ENCODE assay signal across 1 fruit fly cellular context in the genomic region with DNA sequence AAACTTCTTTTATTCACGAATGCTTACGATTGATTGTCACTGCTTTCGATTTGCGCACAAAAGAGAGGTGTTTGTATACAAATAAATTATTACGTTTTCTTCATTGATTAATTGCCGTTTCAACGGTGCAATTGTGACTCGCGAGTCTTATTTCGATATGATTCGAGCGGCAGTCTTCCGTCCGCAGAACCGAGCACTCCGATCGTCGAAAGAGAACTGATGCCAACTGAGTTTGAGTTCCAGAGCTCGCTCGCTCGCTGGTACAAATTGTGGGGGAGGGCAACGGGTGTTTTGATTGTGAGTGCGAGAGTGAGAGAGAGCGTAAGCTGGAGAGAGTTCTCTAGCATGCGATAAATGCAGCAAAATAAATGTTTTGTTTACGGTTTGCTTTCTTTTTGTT.
TF ChIP-seq lines count a peak whose summit lies in the region.

No protein-coding gene starts in this region.

TF ChIP-seq in whole organism, embryonic, 481 proteins besides CTCF, POLR2A, EP300 and RAD21 (continued from another document and continues in another):
- peak; percentile 66; the same call in 1 of the 3 replicates for TF ChIP-seq otp (GFP tag; IDR thresholded peaks at IDR 0.05; lab: Robert Waterston, UW)
- peak; percentile 8; the same call in 1 of the 2 replicates for TF ChIP-seq Adf1 (GFP tag; IDR thresholded peaks at IDR 0.05; lab: Robert Waterston, UW)
- TF ChIP-seq CG3163 (GFP tag; optimal IDR thresholded peaks at IDR 0.05; lab: Kevin White, UChicago): peak; percentile 94
- no peak for TF ChIP-seq Oli (tag; optimal IDR thresholded peaks at IDR 0.05; lab: Kevin White, UChicago)
- no peak for TF ChIP-seq CG8281 (tag; optimal IDR thresholded peaks at IDR 0.05; lab: Kevin White, UChicago)
- TF ChIP-seq CG11398 (GFP tag; optimal IDR thresholded peaks at IDR 0.05; lab: Kevin White, UChicago): no peak
- peak; percentile 49 for TF ChIP-seq CG8924 (tag; optimal IDR thresholded peaks at IDR 0.05; lab: Kevin White, UChicago)
- 0 out of 2 replicates have a peak, but pooled peaks have one; percentile 35 for TF ChIP-seq CG9932 (GFP tag; IDR thresholded peaks at IDR 0.05; lab: Robert Waterston, UW)
- peak; percentile 38 for TF ChIP-seq Hand (GFP tag; optimal IDR thresholded peaks at IDR 0.05; lab: Kevin White, UChicago)
- peak; percentile 16 for TF ChIP-seq nmo (GFP tag; optimal IDR thresholded peaks at IDR 0.05; lab: Kevin White, UChicago)
- TF ChIP-seq disco-r (GFP tag; optimal IDR thresholded peaks at IDR 0.05; lab: Kevin White, UChicago): no peak
- peak; percentile 66; the same call in 1 of the 3 replicates for TF ChIP-seq ci (GFP tag; IDR thresholded peaks at IDR 0.05; lab: Robert Waterston, UW)
- no peak for TF ChIP-seq Stat92E (GFP tag; optimal IDR thresholded peaks at IDR 0.05; lab: Kevin White, UChicago)
- peak; percentile 32 for TF ChIP-seq twi (tag; optimal IDR thresholded peaks at IDR 0.05; lab: Kevin White, UChicago)
- TF ChIP-seq CG11456 (GFP tag; IDR thresholded peaks at IDR 0.05; lab: Robert Waterston, UW): peak; percentile 18; the same call in 1 of the 3 replicates
- no peak for TF ChIP-seq CG9727 (GFP tag; optimal IDR thresholded peaks at IDR 0.05; lab: Kevin White, UChicago)
- TF ChIP-seq Nf-YB (GFP tag; optimal IDR thresholded peaks at IDR 0.05; lab: Kevin White, UChicago): peak; percentile 16
- no peak for TF ChIP-seq pita (GFP tag; optimal IDR thresholded peaks at IDR 0.05; lab: Kevin White, UChicago)
- no peak for TF ChIP-seq tup (GFP tag; optimal IDR thresholded peaks at IDR 0.05; lab: Kevin White, UChicago)
- TF ChIP-seq CG11696 (GFP tag; IDR thresholded peaks at IDR 0.05; lab: Robert Waterston, UW): no peak
- no peak for TF ChIP-seq CG16779 (GFP tag; IDR thresholded peaks at IDR 0.05; lab: Robert Waterston, UW)
- TF ChIP-seq CG4707 (GFP tag; optimal IDR thresholded peaks at IDR 0.05; lab: Kevin White, UChicago): peak; percentile 21
- TF ChIP-seq lov (optimal IDR thresholded peaks at IDR 0.05; lab: Kevin White, UChicago): no peak
- peak; percentile 60; the same call in 1 of the 3 replicates for TF ChIP-seq lov (GFP tag; IDR thresholded peaks at IDR 0.05; lab: Robert Waterston, UW)
- TF ChIP-seq Bgb (GFP tag; IDR thresholded peaks at IDR 0.05; lab: Robert Waterston, UW; ENCODE audit: partially characterized antibody): peak; percentile 58; the same call in 1 of the 2 replicates
- peak in 1 of 2 experiments; percentile 30 for TF ChIP-seq Hr78 (GFP tag; optimal IDR thresholded peaks at IDR 0.05; lab: Kevin White, UChicago)
- TF ChIP-seq cad (GFP tag; optimal IDR thresholded peaks at IDR 0.05; lab: Kevin White, UChicago): peak; percentile 39
- TF ChIP-seq bsh (GFP tag; optimal IDR thresholded peaks at IDR 0.05; lab: Kevin White, UChicago): peak; percentile 9 to 37
- no peak for TF ChIP-seq Usf (GFP tag; optimal IDR thresholded peaks at IDR 0.05; lab: Kevin White, UChicago)
- peak; percentile 79 for TF ChIP-seq vvl (GFP tag; IDR thresholded peaks at IDR 0.05; lab: Robert Waterston, UW)
- no peak for TF ChIP-seq CG30020 (tag; optimal IDR thresholded peaks at IDR 0.05; lab: Kevin White, UChicago)
- peak; percentile 8 for TF ChIP-seq CG2120 (GFP tag; optimal IDR thresholded peaks at IDR 0.05; lab: Kevin White, UChicago)
- TF ChIP-seq CG31365 (tag; optimal IDR thresholded peaks at IDR 0.05; lab: Kevin White, UChicago): no peak
- TF ChIP-seq Vsx1 (GFP tag; optimal IDR thresholded peaks at IDR 0.05; lab: Kevin White, UChicago): no peak
- TF ChIP-seq CG14441 (GFP tag; IDR thresholded peaks at IDR 0.05; lab: Robert Waterston, UW): no peak
- TF ChIP-seq fd102C (GFP tag; optimal IDR thresholded peaks at IDR 0.05; lab: Kevin White, UChicago): peak; percentile 34
- TF ChIP-seq Antp (GFP tag; optimal IDR thresholded peaks at IDR 0.05; lab: Kevin White, UChicago): no peak
- peak; percentile 32 for TF ChIP-seq CG34376 (GFP tag; optimal IDR thresholded peaks at IDR 0.05; lab: Kevin White, UChicago)
- no peak for TF ChIP-seq trh (GFP tag; optimal IDR thresholded peaks at IDR 0.05; lab: Kevin White, UChicago)
- 0 out of 2 replicates have a peak, but pooled peaks have one; percentile 27 for TF ChIP-seq Atf6 (GFP tag; IDR thresholded peaks at IDR 0.05; lab: Robert Waterston, UW)
- TF ChIP-seq HLH4C (GFP tag; IDR thresholded peaks at IDR 0.05; lab: Robert Waterston, UW; ENCODE audit: partially characterized antibody): no peak; the same call in 2 of the 3 replicates
- TF ChIP-seq fru (optimal IDR thresholded peaks at IDR 0.05; lab: Kevin White, UChicago): no peak
- TF ChIP-seq CG2202 (tag; optimal IDR thresholded peaks at IDR 0.05; lab: Kevin White, UChicago): peak; percentile 22
- no peak for TF ChIP-seq ewg (GFP tag; optimal IDR thresholded peaks at IDR 0.05; lab: Kevin White, UChicago)
- no peak for TF ChIP-seq CG18476 (GFP tag; optimal IDR thresholded peaks at IDR 0.05; lab: Kevin White, UChicago)
- no peak for TF ChIP-seq CG8359 (GFP tag; optimal IDR thresholded peaks at IDR 0.05; lab: Kevin White, UChicago; ENCODE audit: borderline replicate concordance)
- TF ChIP-seq chinmo (GFP tag; IDR thresholded peaks at IDR 0.05; lab: Robert Waterston, UW; ENCODE audit: partially characterized antibody): peak; percentile 71; the same call in 3 of the 4 replicates
- no peak for TF ChIP-seq CG11247 (GFP tag; IDR thresholded peaks at IDR 0.05; lab: Robert Waterston, UW)
- no peak for TF ChIP-seq CG11093 (GFP tag; IDR thresholded peaks at IDR 0.05; lab: Robert Waterston, UW)
- no peak for TF ChIP-seq tll (GFP tag; optimal IDR thresholded peaks at IDR 0.05; lab: Kevin White, UChicago)
- TF ChIP-seq Hey (tag; optimal IDR thresholded peaks at IDR 0.05; lab: Kevin White, UChicago): no peak
- TF ChIP-seq Drgx (GFP tag; IDR thresholded peaks at IDR 0.05; lab: Robert Waterston, UW): peak; percentile 15; the same call in 1 of the 2 replicates
- TF ChIP-seq ken (GFP tag; IDR thresholded peaks at IDR 0.05; lab: Robert Waterston, UW): no peak
- no peak for TF ChIP-seq CG13894 (tag; optimal IDR thresholded peaks at IDR 0.05; lab: Kevin White, UChicago)
- TF ChIP-seq da (GFP tag; optimal IDR thresholded peaks at IDR 0.05; lab: Kevin White, UChicago): no peak
- TF ChIP-seq Aef1 (GFP tag; IDR thresholded peaks at IDR 0.05; lab: Robert Waterston, UW): no peak
- peak; percentile 42 for TF ChIP-seq CG17385 (GFP tag; optimal IDR thresholded peaks at IDR 0.05; lab: Kevin White, UChicago)
- no peak for TF ChIP-seq CG13624 (GFP tag; optimal IDR thresholded peaks at IDR 0.05; lab: Kevin White, UChicago)
- TF ChIP-seq C15 (GFP tag; IDR thresholded peaks at IDR 0.05; lab: Robert Waterston, UW): no peak
- TF ChIP-seq Lhr (GFP tag; optimal IDR thresholded peaks at IDR 0.05; lab: Kevin White, UChicago): no peak
- TF ChIP-seq aop (GFP tag; IDR thresholded peaks at IDR 0.05; lab: Robert Waterston, UW): peak; percentile 26; the same call in 1 of the 2 replicates
- no peak for TF ChIP-seq Abd-B (GFP tag; optimal IDR thresholded peaks at IDR 0.05; lab: Kevin White, UChicago)
- no peak for TF ChIP-seq CG10654 (GFP tag; optimal IDR thresholded peaks at IDR 0.05; lab: Kevin White, UChicago)
- no peak for TF ChIP-seq CG13424 (tag; optimal IDR thresholded peaks at IDR 0.05; lab: Kevin White, UChicago)
- TF ChIP-seq CG1602 (GFP tag; optimal IDR thresholded peaks at IDR 0.05; lab: Kevin White, UChicago): no peak
- peak; percentile 44 for TF ChIP-seq pros (GFP tag; optimal IDR thresholded peaks at IDR 0.05; lab: Kevin White, UChicago)
- TF ChIP-seq CG32772 (GFP tag; IDR thresholded peaks at IDR 0.05; lab: Robert Waterston, UW): no peak
- TF ChIP-seq Fer1 (GFP tag; optimal IDR thresholded peaks at IDR 0.05; lab: Kevin White, UChicago): peak; percentile 28
- peak; percentile 38 for TF ChIP-seq CG10543 (GFP tag; optimal IDR thresholded peaks at IDR 0.05; lab: Kevin White, UChicago)
- peak; percentile 47 for TF ChIP-seq tna (GFP tag; IDR thresholded peaks at IDR 0.05; lab: Robert Waterston, UW; ENCODE audit: partially characterized antibody)
- no peak for TF ChIP-seq CG4360 (GFP tag; IDR thresholded peaks at IDR 0.05; lab: Robert Waterston, UW)
- TF ChIP-seq ATbp (GFP tag; optimal IDR thresholded peaks at IDR 0.05; lab: Kevin White, UChicago): no peak
- no peak for TF ChIP-seq btn (GFP tag; optimal IDR thresholded peaks at IDR 0.05; lab: Kevin White, UChicago)
- no peak for TF ChIP-seq CG15696 (tag; optimal IDR thresholded peaks at IDR 0.05; lab: Kevin White, UChicago)
- TF ChIP-seq CG12744 (GFP tag; optimal IDR thresholded peaks at IDR 0.05; lab: Kevin White, UChicago): no peak
- TF ChIP-seq ttk (GFP tag; IDR thresholded peaks at IDR 0.05; lab: Robert Waterston, UW): 0 out of 2 replicates have a peak, but pooled peaks have one; percentile 7
- no peak for TF ChIP-seq Bdp1 (GFP tag; optimal IDR thresholded peaks at IDR 0.05; lab: Kevin White, UChicago)
- TF ChIP-seq gce (GFP tag; IDR thresholded peaks at IDR 0.05; lab: Robert Waterston, UW): peak; percentile 65; the same call in 2 of the 3 replicates
- peak; percentile 21 for TF ChIP-seq NC2β (GFP tag; optimal IDR thresholded peaks at IDR 0.05; lab: Kevin White, UChicago)
- TF ChIP-seq Doc2 (GFP tag; IDR thresholded peaks at IDR 0.05; lab: Robert Waterston, UW): no peak
- no peak for TF ChIP-seq dati (GFP tag; IDR thresholded peaks at IDR 0.05; lab: Robert Waterston, UW)
- peak; percentile 12 for TF ChIP-seq gsb-n (tag; optimal IDR thresholded peaks at IDR 0.05; lab: Kevin White, UChicago)
- TF ChIP-seq nerfin-2 (GFP tag; IDR thresholded peaks at IDR 0.05; lab: Robert Waterston, UW; ENCODE audit: partially characterized antibody): peak; percentile 24; the same call in 1 of the 2 replicates
- peak; percentile 9 for TF ChIP-seq Kr (GFP tag; optimal IDR thresholded peaks at IDR 0.05; lab: Kevin White, UChicago)
- no peak for TF ChIP-seq CG12299 (tag; optimal IDR thresholded peaks at IDR 0.05; lab: Kevin White, UChicago)
- TF ChIP-seq BEAF-32 (GFP tag; optimal IDR thresholded peaks at IDR 0.05; lab: Kevin White, UChicago): no peak
- no peak for TF ChIP-seq mam (GFP tag; optimal IDR thresholded peaks at IDR 0.05; lab: Kevin White, UChicago)
- TF ChIP-seq Med (GFP tag; lab: Kevin White, UChicago): peak; percentile 89
- TF ChIP-seq Max (GFP tag; optimal IDR thresholded peaks at IDR 0.05; lab: Kevin White, UChicago): peak; percentile 10
- TF ChIP-seq CG18599 (GFP tag; optimal IDR thresholded peaks at IDR 0.05; lab: Kevin White, UChicago): no peak
- TF ChIP-seq HHEX (GFP tag; optimal IDR thresholded peaks at IDR 0.05; lab: Kevin White, UChicago): peak; percentile 1
- TF ChIP-seq CG33213 (GFP tag; optimal IDR thresholded peaks at IDR 0.05; lab: Kevin White, UChicago): peak; percentile 37
- peak; percentile 28 for TF ChIP-seq unpg (GFP tag; optimal IDR thresholded peaks at IDR 0.05; lab: Kevin White, UChicago)
- no peak for TF ChIP-seq Hmx (GFP tag; optimal IDR thresholded peaks at IDR 0.05; lab: Kevin White, UChicago)
- no peak for TF ChIP-seq ranshi (GFP tag; IDR thresholded peaks at IDR 0.05; lab: Robert Waterston, UW)
- TF ChIP-seq Camta (GFP tag; optimal IDR thresholded peaks at IDR 0.05; lab: Kevin White, UChicago): no peak
- TF ChIP-seq tap (tag; optimal IDR thresholded peaks at IDR 0.05; lab: Kevin White, UChicago): peak; percentile 13
- no peak for TF ChIP-seq org-1 (GFP tag; optimal IDR thresholded peaks at IDR 0.05; lab: Kevin White, UChicago)
- no peak for TF ChIP-seq CG9797 (GFP tag; optimal IDR thresholded peaks at IDR 0.05; lab: Kevin White, UChicago)
- peak; percentile 14 for TF ChIP-seq Myb (GFP tag; optimal IDR thresholded peaks at IDR 0.05; lab: Kevin White, UChicago)
- no peak for TF ChIP-seq MBD-R2 (GFP tag; IDR thresholded peaks at IDR 0.05; lab: Robert Waterston, UW)
- TF ChIP-seq ssp (GFP tag; IDR thresholded peaks at IDR 0.05; lab: Robert Waterston, UW): no peak
- TF ChIP-seq CG31441 (GFP tag; IDR thresholded peaks at IDR 0.05; lab: Robert Waterston, UW): no peak; the same call in 1 of the 2 replicates
- no peak for TF ChIP-seq cas (GFP tag; IDR thresholded peaks at IDR 0.05; lab: Robert Waterston, UW)
- 0 out of 3 replicates have a peak, but pooled peaks have one; percentile 19 for TF ChIP-seq CG7963 (GFP tag; IDR thresholded peaks at IDR 0.05; lab: Robert Waterston, UW; ENCODE audit: partially characterized antibody)
- peak; percentile 39 for TF ChIP-seq oc (tag; optimal IDR thresholded peaks at IDR 0.05; lab: Kevin White, UChicago)
- no peak for TF ChIP-seq Lpt (GFP tag; optimal IDR thresholded peaks at IDR 0.05; lab: Kevin White, UChicago)
- peak; percentile 53 for TF ChIP-seq nom (GFP tag; optimal IDR thresholded peaks at IDR 0.05; lab: Kevin White, UChicago)
- TF ChIP-seq Pdp1 (GFP tag; optimal IDR thresholded peaks at IDR 0.05; lab: Kevin White, UChicago): peak; percentile 15 to 37
- TF ChIP-seq CG16863 (GFP tag; optimal IDR thresholded peaks at IDR 0.05; lab: Kevin White, UChicago): no peak
- peak; percentile 58 for TF ChIP-seq kni (GFP tag; optimal IDR thresholded peaks at IDR 0.05; lab: Kevin White, UChicago)
- no peak for TF ChIP-seq YL-1 (GFP tag; optimal IDR thresholded peaks at IDR 0.05; lab: Kevin White, UChicago)
- peak; percentile 50 for TF ChIP-seq CG15479 (GFP tag; optimal IDR thresholded peaks at IDR 0.05; lab: Kevin White, UChicago)
- no peak for TF ChIP-seq CG10565 (GFP tag; optimal IDR thresholded peaks at IDR 0.05; lab: Kevin White, UChicago)
- no peak for TF ChIP-seq Blimp-1 (GFP tag; optimal IDR thresholded peaks at IDR 0.05; lab: Kevin White, UChicago)
- TF ChIP-seq CG5245 (GFP tag; optimal IDR thresholded peaks at IDR 0.05; lab: Kevin White, UChicago): no peak
- peak; percentile 44 for TF ChIP-seq slbo (GFP tag; IDR thresholded peaks at IDR 0.05; lab: Robert Waterston, UW)
- TF ChIP-seq tgo (GFP tag; IDR thresholded peaks at IDR 0.05; lab: Robert Waterston, UW): no peak
- peak; percentile 34; the same call in 1 of the 2 replicates for TF ChIP-seq bowl (GFP tag; IDR thresholded peaks at IDR 0.05; lab: Robert Waterston, UW)
- no peak for TF ChIP-seq ems (GFP tag; optimal IDR thresholded peaks at IDR 0.05; lab: Kevin White, UChicago)
- TF ChIP-seq nau (GFP tag; optimal IDR thresholded peaks at IDR 0.05; lab: Kevin White, UChicago): peak; percentile 18
- TF ChIP-seq zen2 (GFP tag; IDR thresholded peaks at IDR 0.05; lab: Robert Waterston, UW; ENCODE audit: partially characterized antibody): peak; percentile 63; the same call in 2 of the 3 replicates
- TF ChIP-seq pan (optimal IDR thresholded peaks at IDR 0.05; lab: Kevin White, UChicago): no peak
- peak in 1 of 2 experiments; percentile 27 for TF ChIP-seq pan (GFP tag; optimal IDR thresholded peaks at IDR 0.05 in 1 of 2, IDR thresholded peaks at IDR 0.05 in 1 of 2)
- no peak for TF ChIP-seq CG4730 (GFP tag; IDR thresholded peaks at IDR 0.05; lab: Robert Waterston, UW)
- TF ChIP-seq corto (GFP tag; optimal IDR thresholded peaks at IDR 0.05; lab: Kevin White, UChicago): no peak
